Worm (Caenorhabditis elegans): ENCODE data around the gene cln-3.3.

DNA sequence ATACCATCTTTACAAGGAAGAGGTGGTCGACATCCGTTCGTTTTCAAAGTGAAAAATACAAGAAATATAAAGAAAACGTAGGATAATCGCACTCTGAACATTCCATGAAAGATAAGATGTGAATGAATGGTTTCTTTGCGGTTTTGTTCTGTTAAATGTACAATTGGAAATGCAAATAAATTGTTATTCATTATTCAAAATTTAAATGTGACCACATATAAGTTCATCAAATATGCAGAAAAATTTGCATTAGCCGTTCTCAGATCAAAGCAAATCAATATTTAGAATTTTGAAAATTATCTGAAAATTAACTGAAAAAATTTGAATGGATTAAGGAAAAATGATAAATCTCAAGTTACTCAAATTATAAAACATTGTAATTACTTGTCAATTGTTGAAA lies 29.1 kb downstream of the cln-3.3 start, which contains the start of gene ZC178.2:
- TF ChIP-seq madf-8 (GFP tag; conservative IDR thresholded peaks at IDR 0.05), result no peak
- TF ChIP-seq madf-3 (GFP tag; IDR thresholded peaks at IDR 0.05), result no peak
- no peak for TF ChIP-seq Y56A3A.18 (GFP tag; IDR thresholded peaks at IDR 0.05)
- no peak for TF ChIP-seq Y53F4B.3 (GFP tag; IDR thresholded peaks at IDR 0.05)
- no peak for TF ChIP-seq Y79H2A.3 (GFP tag; conservative IDR thresholded peaks at IDR 0.05)
- TF ChIP-seq pha-4 (tag; optimal IDR thresholded peaks at IDR 0.05), result no peak
- no peak for TF ChIP-seq ets-4 (GFP tag; optimal IDR thresholded peaks at IDR 0.05)
- TF ChIP-seq snpc-1.1 (tag; optimal IDR thresholded peaks at IDR 0.05; ENCODE audit: insufficient read depth), result no peak
- TF ChIP-seq nhr-179 (tag; optimal IDR thresholded peaks at IDR 0.05), result no peak
- TF ChIP-seq ama-1 (optimal IDR thresholded peaks at IDR 0.05), result no peak
- TF ChIP-seq ama-1 (GFP tag; optimal IDR thresholded peaks at IDR 0.05), result no peak
- no peak for TF ChIP-seq C06A6.2 (GFP tag; conservative IDR thresholded peaks at IDR 0.05)
- TF ChIP-seq somi-1 (GFP tag; optimal IDR thresholded peaks at IDR 0.05), result no peak
- no peak for TF ChIP-seq lin-35 (GFP tag; optimal IDR thresholded peaks at IDR 0.05)
- no peak for TF ChIP-seq attf-6 (GFP tag; IDR thresholded peaks at IDR 0.05)
